Fruit fly (Drosophila melanogaster) Kc167 (cell line): ENCODE results near the gene form3.

ENCODE experiments used
- Myc ChIP-seq: fragments of >200 bp; optimal IDR thresholded peaks from 2 replicates; lab custom pipeline; 2017; ENCODE audit warnings: missing external identifiers
- Sin3A ChIP-seq: fragments of >200 bp; optimal IDR thresholded peaks from 2 replicates; lab custom pipeline; 2018; ENCODE audit warnings: missing external identifiers
- insv ChIP-seq: fragments of >200 bp; optimal IDR thresholded peaks from 3 replicates; lab custom pipeline; 2018; ENCODE audit warnings: missing external identifiers
- psq ChIP-seq: fragments of >200 bp; optimal IDR thresholded peaks from 2 replicates; lab custom pipeline; 2017; ENCODE audit warnings: missing external identifiers
- ttk ChIP-seq: sonication (Bioruptor generic); optimal IDR thresholded peaks from 2 replicates; lab custom pipeline; 2017; ENCODE audit warnings: missing external identifiers

DNA sequence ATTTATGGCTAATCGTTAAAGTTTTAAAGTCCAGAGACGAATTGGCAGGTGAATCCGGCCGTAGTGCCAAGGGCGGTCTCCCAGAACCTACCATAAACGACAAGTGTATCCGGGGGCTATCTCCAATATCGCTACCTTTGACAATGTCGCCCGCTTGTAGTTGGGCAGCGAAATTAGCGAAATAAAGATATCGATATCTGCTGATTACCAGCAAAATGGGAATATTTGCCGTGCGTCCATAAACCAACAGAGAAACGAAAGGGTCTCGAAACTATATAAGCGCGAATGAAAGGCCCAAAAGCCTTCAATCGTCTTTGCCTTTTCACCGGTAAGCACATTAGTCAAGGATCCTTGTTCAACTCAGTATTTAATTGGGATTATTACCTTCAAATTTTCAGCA is 36.0 kb downstream of the form3 start, which contains the start of gene Acbp3:
- no peak for TF ChIP-seq psq (lab: Kevin White, UChicago)
- TF ChIP-seq Sin3A (lab: Kevin White, UChicago), result no peak
- TF ChIP-seq Myc (lab: Kevin White, UChicago), result no peak
- TF ChIP-seq ttk (lab: Kevin White, UChicago), result no peak
- TF ChIP-seq insv, result no peak
